Fruit fly (Drosophila melanogaster) S2 (cell line): Measurements from ENCODE around the gene PAN3.

ENCODE experiments used
- CG8478 ChIP-seq: fragments of >200 bp; optimal IDR thresholded peaks from 2 replicates; lab custom pipeline; 2018
- CTCF ChIP-seq, 2 experiments: fragments of >200 bp; optimal IDR thresholded peaks; 2 replicates each; lab custom pipeline; 2018

The PAN3 gene

dm6 chr3L:3052110-3052871 lies 18.6 kb upstream of the PAN3 start, which contains the start of gene CG1271:
Gene CG1271 (plus strand): TSS chr3L:3052514.
- TF ChIP-seq CG8478 = no peak
- peak; percentile 6 to 39 for TF ChIP-seq CTCF (optimal IDR thresholded peaks at IDR 0.05; lab: Kevin White, UChicago)

DNA sequence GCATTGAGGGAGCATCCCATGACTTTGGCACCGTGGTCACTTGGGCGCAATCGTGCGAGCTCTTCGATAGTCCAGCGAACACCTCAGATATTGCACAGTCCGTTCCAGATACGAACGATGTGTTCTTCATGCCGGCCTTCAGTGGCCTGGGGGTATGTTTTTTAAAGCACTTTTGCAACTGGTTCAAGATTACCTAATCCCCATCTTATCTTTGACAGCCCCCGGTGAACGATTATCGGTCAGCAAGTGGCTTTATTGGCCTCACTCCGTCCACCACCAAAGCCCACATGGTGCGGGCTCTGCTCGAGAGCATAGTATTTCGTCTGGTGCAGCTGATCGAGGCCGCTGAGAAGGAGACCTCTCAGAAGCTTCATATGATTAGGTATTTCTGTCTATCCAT lies 16.8 kb upstream of the PAN3 start:
- no peak for TF ChIP-seq CTCF (optimal IDR thresholded peaks at IDR 0.05; lab: Kevin White, UChicago)
- no peak for TF ChIP-seq CG8478

dm6 chr3L:3054851-3055250 lies 16.1 kb upstream of the PAN3 start, which contains the start of gene CG16753:
Gene CG16753 (plus strand): TSS chr3L:3055079.
- TF ChIP-seq CTCF (optimal IDR thresholded peaks at IDR 0.05; lab: Kevin White, UChicago) (no peak), CG8478 (no peak)

- no peak for TF ChIP-seq CTCF (optimal IDR thresholded peaks at IDR 0.05; lab: Kevin White, UChicago)
Measured at dm6 chr3L:3058970-3059883, 11.7 kb upstream of the PAN3 start.

dm6 chr3L:3060054-3060979 lies 10.6 kb upstream of the PAN3 start:
- TF ChIP-seq CTCF (optimal IDR thresholded peaks at IDR 0.05; lab: Kevin White, UChicago) (no peak), CG8478 (no peak)

DNA sequence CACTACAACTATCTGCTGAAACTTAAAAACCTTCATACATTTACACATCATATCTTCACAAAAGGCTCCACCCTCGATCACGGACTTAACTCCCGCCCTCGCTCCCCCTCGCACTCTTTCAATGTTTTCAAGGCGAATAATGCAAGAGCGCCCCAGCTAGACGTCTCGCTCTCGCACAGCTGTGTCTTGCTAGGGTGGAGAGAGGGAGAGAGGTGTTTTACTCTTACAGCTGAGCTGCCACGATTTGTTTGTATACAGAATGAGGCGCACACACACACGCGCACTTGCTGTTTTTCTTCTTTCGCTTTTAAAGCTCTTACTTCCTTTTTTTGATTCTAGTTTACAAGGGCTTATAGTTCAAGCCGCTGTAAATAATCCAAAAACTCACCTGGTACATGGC lies 1.2 kb upstream of the PAN3 start:
- no peak for TF ChIP-seq CTCF (optimal IDR thresholded peaks at IDR 0.05; lab: Kevin White, UChicago)
- TF ChIP-seq CG8478 = no peak

DNA sequence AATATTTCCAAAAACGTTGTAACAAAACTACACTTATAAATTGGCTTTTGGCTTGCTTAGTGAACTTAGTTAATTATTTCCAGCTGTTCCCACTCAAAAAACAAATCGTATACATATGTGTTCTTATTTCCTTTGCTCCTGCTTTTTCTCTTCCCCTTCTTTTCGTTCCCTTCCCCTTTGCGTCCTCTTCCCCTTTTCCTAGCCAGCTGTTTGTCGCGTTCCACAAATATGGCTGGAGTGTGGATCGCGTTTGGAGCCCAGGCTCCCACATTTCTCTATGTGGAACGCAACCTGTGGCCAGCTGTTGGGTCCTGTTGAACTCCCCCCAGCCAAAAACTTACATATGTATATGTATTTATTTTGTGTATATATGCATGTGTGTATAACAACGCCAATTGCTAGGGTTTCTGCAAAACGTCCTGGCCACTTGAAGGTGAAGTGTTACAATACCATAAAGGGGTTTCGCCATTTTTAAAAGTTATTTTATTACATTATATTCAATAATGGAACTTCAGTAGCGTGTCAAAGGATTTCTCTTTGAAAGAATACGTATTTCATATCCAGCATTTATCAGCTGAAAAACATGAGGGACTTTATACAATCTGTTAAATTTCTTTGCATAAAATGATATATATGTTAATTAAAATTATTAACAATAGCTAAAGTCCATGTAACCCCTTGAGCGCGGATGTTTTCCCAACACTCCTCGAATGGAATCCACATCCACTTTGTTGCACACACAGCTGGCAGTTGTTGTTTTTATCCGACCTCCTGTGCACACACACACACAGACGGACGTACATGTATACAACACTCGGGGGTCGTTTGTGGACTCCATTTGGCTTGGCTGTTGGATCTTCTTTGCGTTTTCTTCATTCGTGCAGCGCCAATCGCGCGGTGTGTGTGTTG lies 996 bp downstream of the PAN3 start:
- no peak for TF ChIP-seq CG8478
- no peak for TF ChIP-seq CTCF (optimal IDR thresholded peaks at IDR 0.05; lab: Kevin White, UChicago)

dm6 chr3L:3073460-3073859 lies 2.5 kb downstream of the PAN3 start:
- no peak for TF ChIP-seq CTCF (optimal IDR thresholded peaks at IDR 0.05; lab: Kevin White, UChicago)
- TF ChIP-seq CG8478 = no peak

- TF ChIP-seq CTCF (optimal IDR thresholded peaks at IDR 0.05; lab: Kevin White, UChicago) (no peak), CG8478 (no peak)
Measured at dm6 chr3L:3074380-3074779, 3.4 kb downstream of the PAN3 start.

dm6 chr3L:3074805-3075204 lies 3.9 kb downstream of the PAN3 start:
- TF ChIP-seq CG8478 (no peak), CTCF (optimal IDR thresholded peaks at IDR 0.05; lab: Kevin White, UChicago) (no peak)

- TF ChIP-seq CG8478 (no peak), CTCF (optimal IDR thresholded peaks at IDR 0.05; lab: Kevin White, UChicago) (no peak)
Measured at dm6 chr3L:3076954-3077353, 6.0 kb downstream of the PAN3 start.

DNA sequence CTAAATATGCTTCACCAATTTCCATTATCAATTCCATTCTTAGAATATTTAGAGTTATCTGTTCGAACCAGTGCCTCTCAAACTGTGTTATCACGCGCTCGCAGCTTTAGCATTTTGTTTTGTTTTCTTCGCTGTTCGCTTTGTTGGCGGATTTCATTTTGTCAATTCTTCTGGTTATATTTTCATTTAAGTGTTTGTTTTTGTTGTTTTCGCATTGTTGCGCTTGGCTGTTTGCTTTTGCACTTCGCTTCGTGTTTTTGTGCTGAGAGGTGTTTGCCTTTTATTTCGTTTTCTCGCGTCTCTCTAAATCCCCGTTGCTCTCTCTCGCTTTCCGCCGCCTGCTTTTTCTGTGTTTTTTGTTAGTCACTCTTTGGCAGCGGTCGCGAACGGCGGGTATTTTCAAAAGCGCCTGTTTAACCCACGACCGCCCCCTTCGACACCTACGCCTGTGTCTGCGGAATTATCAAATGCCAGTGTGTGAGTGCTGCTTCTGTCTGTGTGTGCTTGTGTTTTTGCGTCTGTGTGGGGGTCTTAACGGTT lies 6.7 kb downstream of the PAN3 start:
- TF ChIP-seq CG8478 = no peak
- TF ChIP-seq CTCF (optimal IDR thresholded peaks at IDR 0.05; lab: Kevin White, UChicago) = no peak

dm6 chr3L:3078398-3079155 lies 7.6 kb downstream of the PAN3 start:
- TF ChIP-seq CTCF (optimal IDR thresholded peaks at IDR 0.05; lab: Kevin White, UChicago) (no peak), CG8478 (no peak)
